Worm (Caenorhabditis elegans) whole organism, L4 larva: ENCODE results near the gene Y39A3A.2.

Experiments used
- R02D3.7 ChIP-seq: fragments of 150-350 bp; sonication (generic microtip); optimal IDR thresholded peaks from 3 replicates; lab custom pipeline; 2014; ENCODE audit warnings: missing biosample characterization, missing genetic modification characterization
- T20F7.1 ChIP-seq: fragments of 200-800 bp; sonication (Bioruptor generic); optimal IDR thresholded peaks from 2 replicates; lab custom pipeline; 2018; ENCODE audit warnings: mild to moderate bottlenecking, missing genetic modification characterization, missing compliant biosample characterization
- T26A8.4 ChIP-seq: fragments of 200-800 bp; sonication (Bioruptor generic); IDR thresholded peaks from 2 replicates; pipeline ENCODE4 v1.3.6; 2022; ENCODE audit warnings: missing genetic modification characterization, missing compliant biosample characterization
- ama-1 ChIP-seq: fragments of 150-350 bp; optimal IDR thresholded peaks from 2 replicates; lab custom pipeline; 2014; ENCODE audit warnings: inconsistent platforms, mixed read lengths
- ceh-28 ChIP-seq: fragments of 150-350 bp; optimal IDR thresholded peaks from 2 replicates; lab custom pipeline; 2014; ENCODE audit warnings: missing biosample characterization, missing genetic modification reagents, missing genetic modification characterization
- dpl-1 ChIP-seq: fragments of 150-350 bp; optimal IDR thresholded peaks from 2 replicates; lab custom pipeline; 2014; ENCODE audit warnings: missing biosample characterization, missing genetic modification reagents, missing genetic modification characterization
- fkh-10 ChIP-seq: fragments of 150-350 bp; optimal IDR thresholded peaks from 2 replicates; lab custom pipeline; 2014; ENCODE audit warnings: missing biosample characterization, missing genetic modification reagents, missing genetic modification characterization
- jun-1 ChIP-seq: fragments of 150-350 bp; optimal IDR thresholded peaks from 2 replicates; lab custom pipeline; 2014; ENCODE audit warnings: missing biosample characterization, missing genetic modification reagents, missing genetic modification characterization
- nhr-11 ChIP-seq: fragments of 150-350 bp; optimal IDR thresholded peaks from 2 replicates; lab custom pipeline; 2014; ENCODE audit warnings: missing biosample characterization, missing genetic modification characterization
- nhr-237 ChIP-seq: sonication (generic microtip); optimal IDR thresholded peaks from 2 replicates; lab custom pipeline; 2017; ENCODE audit warnings: missing biosample characterization, missing genetic modification characterization
- nhr-48 ChIP-seq: sonication (generic microtip); optimal IDR thresholded peaks from 2 replicates; lab custom pipeline; 2016; ENCODE audit warnings: mild to moderate bottlenecking, missing genetic modification characterization, missing compliant biosample characterization
- snpc-4 ChIP-seq: fragments of 150-350 bp; optimal IDR thresholded peaks from 2 replicates; lab custom pipeline; 2014; ENCODE audit warnings: missing biosample characterization, missing genetic modification characterization
- zip-2 ChIP-seq: fragments of 150-350 bp; optimal IDR thresholded peaks from 2 replicates; lab custom pipeline; 2014; ENCODE audit warnings: missing biosample characterization, missing genetic modification characterization

ce11 chrIII:2100842-2101241 is 43.4 kb upstream of the Y39A3A.2 start:
- TF ChIP-seq nhr-11 (tag; lab: Kevin White, UChicago): peak; percentile 17
- peak; percentile 79 for TF ChIP-seq fkh-10 (GFP tag; lab: Kevin White, UChicago)
- TF ChIP-seq dpl-1 (GFP tag; lab: Kevin White, UChicago): peak; percentile 24
- TF ChIP-seq snpc-4: no peak
- no peak for TF ChIP-seq ama-1 (lab: Kevin White, UChicago)
- no peak for TF ChIP-seq nhr-237 (tag; lab: Kevin White, UChicago)
- peak; percentile 66 for TF ChIP-seq T26A8.4
- peak; percentile 59 for TF ChIP-seq nhr-48 (tag; lab: Kevin White, UChicago)
- TF ChIP-seq jun-1 (tag; lab: Kevin White, UChicago): no peak
- no peak for TF ChIP-seq T20F7.1 (GFP tag; lab: Kevin White, UChicago)
- TF ChIP-seq R02D3.7 (tag; lab: Kevin White, UChicago): no peak
- TF ChIP-seq ceh-28 (tag; lab: Kevin White, UChicago): peak; percentile 71
- no peak for TF ChIP-seq zip-2 (tag; lab: Kevin White, UChicago)
